Worm (Caenorhabditis elegans): ENCODE results near the gene F56D6.14.

ce11 chrIV:3941658-3942328 is 24.3 kb downstream of the F56D6.14 start, which contains the start of gene clec-174:
- no peak for TF ChIP-seq nhr-77 (tag; optimal IDR thresholded peaks at IDR 0.05)
- TF ChIP-seq elt-3 (tag; optimal IDR thresholded peaks at IDR 0.05), result no peak
- no peak for TF ChIP-seq unc-62 (GFP tag; optimal IDR thresholded peaks at IDR 0.05)
- TF ChIP-seq skn-1 (tag; optimal IDR thresholded peaks at IDR 0.05), result no peak
- no peak for TF ChIP-seq ztf-4 (tag; optimal IDR thresholded peaks at IDR 0.05)
- no peak for TF ChIP-seq R02D3.7 (tag; optimal IDR thresholded peaks at IDR 0.05)
- TF ChIP-seq ztf-1 (GFP tag; conservative IDR thresholded peaks at IDR 0.05), result no peak

Data from whole organism, L2 larva.